Worm (Caenorhabditis elegans) whole organism, early embryonic: ENCODE results near the gene Y116F11A.6.
"Not testable (repeated sequence)": the region's sequence is repeated elsewhere in the genome, so short reads cannot be mapped to it uniquely, and the experiment has no call there.

Experiments used
- B0310.2 ChIP-seq: sonication (generic microtip); optimal IDR thresholded peaks from 2 replicates; lab custom pipeline; 2016; ENCODE audit warnings: mild to moderate bottlenecking, missing genetic modification characterization, missing compliant biosample characterization
- F13C5.2 ChIP-seq: sonication (generic microtip); optimal IDR thresholded peaks from 2 replicates; lab custom pipeline; 2017; ENCODE audit warnings: mild to moderate bottlenecking, missing genetic modification characterization, inconsistent platforms, missing compliant biosample characterization
- aly-1 ChIP-seq: sonication (generic microtip); optimal IDR thresholded peaks from 2 replicates; lab custom pipeline; 2016; ENCODE audit warnings: missing genetic modification characterization, missing compliant biosample characterization
- ama-1 ChIP-seq: fragments of 150-350 bp; optimal IDR thresholded peaks from 2 replicates; lab custom pipeline; 2014
- ceh-13 ChIP-seq: fragments of 200-800 bp; sonication (Bioruptor generic); optimal IDR thresholded peaks from 2 replicates; lab custom pipeline; 2018; ENCODE audit warnings: mild to moderate bottlenecking, missing genetic modification characterization, missing compliant biosample characterization
- ceh-36 ChIP-seq: sonication (generic microtip); optimal IDR thresholded peaks from 2 replicates; lab custom pipeline; 2016; ENCODE audit warnings: missing genetic modification characterization, inconsistent platforms, missing compliant biosample characterization
- ets-7 ChIP-seq: sonication (generic microtip); optimal IDR thresholded peaks from 2 replicates; lab custom pipeline; 2016; ENCODE audit warnings: missing genotype, missing genetic modification characterization, missing compliant biosample characterization
- flt-1 ChIP-seq: fragments of 200-800 bp; sonication (Bioruptor generic); IDR thresholded peaks from 2 replicates; pipeline ENCODE4 v1.3.6; 2022; ENCODE audit warnings: missing genetic modification characterization, missing compliant biosample characterization
- hmbx-1 ChIP-seq: sonication (generic microtip); optimal IDR thresholded peaks from 2 replicates; lab custom pipeline; 2016; ENCODE audit warnings: mild to moderate bottlenecking, missing genetic modification characterization, missing compliant biosample characterization
- hmg-4 ChIP-seq: fragments of 200-800 bp; sonication (Bioruptor generic); optimal IDR thresholded peaks from 2 replicates; lab custom pipeline; 2018; ENCODE audit warnings: mild to moderate bottlenecking, missing genetic modification characterization, missing compliant biosample characterization
- hnd-1 ChIP-seq: sonication (generic microtip); optimal IDR thresholded peaks from 2 replicates; lab custom pipeline; 2016; ENCODE audit warnings: missing genetic modification characterization, missing compliant biosample characterization
- pes-1 ChIP-seq: fragments of 200-800 bp; sonication (Bioruptor generic); IDR thresholded peaks from 2 replicates; pipeline ENCODE4 v1.3.6; 2022; ENCODE audit warnings: missing genetic modification reagents, missing genetic modification characterization, missing compliant biosample characterization
- scrt-1 ChIP-seq: fragments of 200-800 bp; sonication (Bioruptor generic); IDR thresholded peaks from 2 replicates; pipeline ENCODE4 v1.3.6; 2022; ENCODE audit warnings: missing genetic modification characterization, missing compliant biosample characterization
- sea-1 ChIP-seq: fragments of 200-800 bp; sonication (Bioruptor generic); conservative IDR thresholded peaks from 2 replicates; pipeline ENCODE4 v1.3.6; 2022; ENCODE audit warnings: missing genetic modification characterization, missing compliant biosample characterization
- tbx-11 ChIP-seq: fragments of 200-800 bp; sonication (Bioruptor generic); IDR thresholded peaks from 2 replicates; pipeline ENCODE4 v1.3.6; 2022; ENCODE audit warnings: missing genetic modification characterization, missing compliant biosample characterization
- tbx-37 ChIP-seq: fragments of 200-800 bp; sonication (Bioruptor generic); conservative IDR thresholded peaks from 2 replicates; pipeline ENCODE4 v1.3.6; 2022; ENCODE audit warnings: missing genetic modification reagents, missing genetic modification characterization, missing compliant biosample characterization
- tra-4 ChIP-seq: sonication (generic microtip); optimal IDR thresholded peaks from 2 replicates; lab custom pipeline; 2017; ENCODE audit warnings: missing genetic modification characterization, missing compliant biosample characterization

Gene Y116F11A.6

ce11 chrV:19691271-19691886 lies 28.0 kb upstream of the Y116F11A.6 start:
- TF ChIP-seq aly-1 (tag; lab: Kevin White, UChicago): no peak
- no peak for TF ChIP-seq hmbx-1
- no peak for TF ChIP-seq pes-1 (GFP tag; lab: Robert Waterston, UW)
- TF ChIP-seq flt-1 (GFP tag; lab: Robert Waterston, UW): no peak
- no peak for TF ChIP-seq tbx-11
- TF ChIP-seq sea-1 (GFP tag; lab: Robert Waterston, UW): no peak
- TF ChIP-seq ceh-13 (GFP tag; lab: Kevin White, UChicago): no peak
- no peak for TF ChIP-seq hmg-4 (GFP tag; lab: Kevin White, UChicago)
- TF ChIP-seq ceh-36 (tag; lab: Kevin White, UChicago): no peak
- no peak for TF ChIP-seq hnd-1 (tag; lab: Kevin White, UChicago)
- no peak for TF ChIP-seq tbx-37
- TF ChIP-seq scrt-1: no peak
- TF ChIP-seq B0310.2 (tag; lab: Kevin White, UChicago): no peak
- TF ChIP-seq ama-1: no peak
- TF ChIP-seq tra-4 (tag; lab: Kevin White, UChicago): no peak
- TF ChIP-seq ets-7: no peak

- TF ChIP-seq hmbx-1 (no peak), hmg-4 (GFP tag; lab: Kevin White, UChicago) (no peak), scrt-1 (no peak), tbx-11 (no peak), tbx-37 (no peak), ets-7 (no peak), F13C5.2 (no peak)
Measured at ce11 chrV:19691954-19692353, 27.4 kb upstream of the Y116F11A.6 start.

- no peak for TF ChIP-seq ama-1
- TF ChIP-seq ceh-36 (tag; lab: Kevin White, UChicago): no peak
- TF ChIP-seq ceh-13 (GFP tag; lab: Kevin White, UChicago): no peak
- TF ChIP-seq hmg-4 (GFP tag; lab: Kevin White, UChicago): no peak
- no peak for TF ChIP-seq B0310.2 (tag; lab: Kevin White, UChicago)
- no peak for TF ChIP-seq ets-7
- TF ChIP-seq hnd-1 (tag; lab: Kevin White, UChicago): no peak
- TF ChIP-seq flt-1 (GFP tag; lab: Robert Waterston, UW): no peak
- no peak for TF ChIP-seq aly-1 (tag; lab: Kevin White, UChicago)
- no peak for TF ChIP-seq tbx-11
- no peak for TF ChIP-seq hmbx-1
- TF ChIP-seq scrt-1: no peak
- TF ChIP-seq F13C5.2: no peak
- TF ChIP-seq tbx-37: no peak
- TF ChIP-seq sea-1 (GFP tag; lab: Robert Waterston, UW): no peak
Measured at ce11 chrV:19697348-19698172, 21.8 kb upstream of the Y116F11A.6 start, which contains the start of the genes Y43F8C.13 and ani-3. TSS of gene Y43F8C.13 (minus strand) at chrV:19697398. TSS of gene ani-3 (plus strand) at chrV:19697732.

ce11 chrV:19708849-19709248 lies 10.5 kb upstream of the Y116F11A.6 start, which contains the start of gene srv-3:
TSS of gene srv-3 (minus strand) at chrV:19708949.
- TF ChIP-seq ceh-13 (GFP tag; lab: Kevin White, UChicago): no peak
- no peak for TF ChIP-seq ama-1
- no peak for TF ChIP-seq hmg-4 (GFP tag; lab: Kevin White, UChicago)
- TF ChIP-seq hmbx-1: no peak
- TF ChIP-seq tbx-11: no peak
- TF ChIP-seq ets-7: no peak
- no peak for TF ChIP-seq flt-1 (GFP tag; lab: Robert Waterston, UW)
- TF ChIP-seq B0310.2 (tag; lab: Kevin White, UChicago): no peak
- no peak for TF ChIP-seq pes-1 (GFP tag; lab: Robert Waterston, UW)
- no peak for TF ChIP-seq tbx-37
- no peak for TF ChIP-seq ceh-36 (tag; lab: Kevin White, UChicago)
- TF ChIP-seq F13C5.2: no peak
- TF ChIP-seq aly-1 (tag; lab: Kevin White, UChicago): no peak
- TF ChIP-seq sea-1 (GFP tag; lab: Robert Waterston, UW): no peak

- not testable (repeated sequence) for TF ChIP-seq hmg-4 (GFP tag; lab: Kevin White, UChicago); scrt-1; tra-4 (tag; lab: Kevin White, UChicago)
Measured at ce11 chrV:19710514-19710913, 8.8 kb upstream of the Y116F11A.6 start, which contains the start of gene Y43F8C.15. TSS of gene Y43F8C.15 (minus strand) at chrV:19710614.

- not testable (repeated sequence) for TF ChIP-seq hmg-4 (GFP tag; lab: Kevin White, UChicago); hmbx-1; ceh-36 (tag; lab: Kevin White, UChicago)
Measured at ce11 chrV:19711646-19712045, 7.7 kb upstream of the Y116F11A.6 start, which contains the start of gene Y43F8C.23. TSS of gene Y43F8C.23 (minus strand) at chrV:19711746.

- TF ChIP-seq scrt-1 (no peak), aly-1 (tag; lab: Kevin White, UChicago) (no peak), sea-1 (GFP tag; lab: Robert Waterston, UW) (no peak), hmbx-1 (no peak), tra-4 (tag; lab: Kevin White, UChicago) (no peak), B0310.2 (tag; lab: Kevin White, UChicago) (no peak), F13C5.2 (no peak), ama-1 (no peak), ceh-36 (tag; lab: Kevin White, UChicago) (no peak), pes-1 (GFP tag; lab: Robert Waterston, UW) (no peak), hmg-4 (GFP tag; lab: Kevin White, UChicago) (no peak), flt-1 (GFP tag; lab: Robert Waterston, UW) (no peak), tbx-37 (no peak), tbx-11 (no peak), hnd-1 (tag; lab: Kevin White, UChicago) (no peak), ets-7 (no peak), ceh-13 (GFP tag; lab: Kevin White, UChicago) (no peak)
Measured at ce11 chrV:19715419-19715818, 3.9 kb upstream of the Y116F11A.6 start, which contains the start of gene Y43F8C.16. TSS of gene Y43F8C.16 (minus strand) at chrV:19715519.
